Worm (Caenorhabditis elegans) whole organism, young adult: Measurements from ENCODE around the gene F10C2.5.

ENCODE experiments used
- C17E4.6 ChIP-seq: fragments of 200-800 bp; sonication (Bioruptor generic); IDR thresholded peaks from 2 replicates; pipeline ENCODE4 v1.3.6; 2022; ENCODE audit warnings: missing genetic modification reagents, missing genetic modification characterization, missing compliant biosample characterization
- F33H1.4 ChIP-seq: fragments of 200-800 bp; sonication (Bioruptor generic); IDR thresholded peaks from 2 replicates; pipeline ENCODE4 v1.3.6; 2022; ENCODE audit warnings: missing genetic modification reagents, missing genetic modification characterization, missing compliant biosample characterization
- bed-2 ChIP-seq: fragments of 200-800 bp; sonication (Bioruptor generic); IDR thresholded peaks from 2 replicates; pipeline ENCODE4 v1.3.6; 2022; ENCODE audit warnings: missing genetic modification reagents, missing genetic modification characterization, missing compliant biosample characterization
- nhr-179 ChIP-seq: sonication (generic microtip); optimal IDR thresholded peaks from 2 replicates; lab custom pipeline; 2016; ENCODE audit warnings: mild to moderate bottlenecking, missing genetic modification characterization, missing compliant biosample characterization
- nhr-90 ChIP-seq: sonication (generic microtip); optimal IDR thresholded peaks from 2 replicates; lab custom pipeline; 2016; ENCODE audit warnings: missing genotype, mild to moderate bottlenecking, missing genetic modification characterization, missing compliant biosample characterization
- snpc-1.3 ChIP-seq: sonication (generic microtip); optimal IDR thresholded peaks from 2 replicates; lab custom pipeline; 2017; ENCODE audit warnings: missing genetic modification characterization, mild to moderate bottlenecking, missing compliant biosample characterization, antibody characterized with exemption, moderate library complexity, missing genotype, missing genetic modification reagents; ENCODE audit not compliant: insufficient read depth
- snpc-4 ChIP-seq, 5 experiments: fragments of 150-350 bp in 1 of 5; sonication (generic microtip) in 4 of 5; optimal IDR thresholded peaks; 2 replicates each; lab custom pipeline; 2014 to 2018; ENCODE audit warnings: missing genetic modification characterization in 5 of 5, missing biosample characterization in 3 of 5, antibody characterized with exemption in 2 of 5, mild to moderate bottlenecking in 2 of 5, missing compliant biosample characterization in 2 of 5, missing genotype in 2 of 5, moderate library complexity in 2 of 5, missing genetic modification reagents in 1 of 5

- TF ChIP-seq bed-2 (GFP tag; lab: Robert Waterston, UW) = no peak
- TF ChIP-seq snpc-4 (GFP tag; optimal IDR thresholded peaks at IDR 0.05; lab: Kevin White, UChicago) = no peak
- TF ChIP-seq snpc-4 (tag; optimal IDR thresholded peaks at IDR 0.05; lab: Kevin White, UChicago) = no peak
- no peak for TF ChIP-seq nhr-179 (tag; lab: Kevin White, UChicago)
- TF ChIP-seq C17E4.6 (GFP tag; lab: Robert Waterston, UW) = no peak
- TF ChIP-seq snpc-1.3 (tag; lab: Kevin White, UChicago) = no peak
- no peak for TF ChIP-seq F33H1.4
- no peak for TF ChIP-seq nhr-90 (tag; lab: Kevin White, UChicago)
Observed at ce11 chrV:12071483-12071882, 26.3 kb downstream of the F10C2.5 start.
